Fruit fly (Drosophila melanogaster) whole organism, adult: ENCODE results near the gene CG46456.

Experiments used
- CG11617 ChIP-seq: fragments of 200-800 bp; sonication (Bioruptor generic); optimal IDR thresholded peaks from 2 replicates; lab custom pipeline; 2017; ENCODE audit warnings: mild to moderate bottlenecking, missing biosample characterization, missing genetic modification reagents, missing genetic modification characterization
- CG14711 ChIP-seq: fragments of 200-800 bp; sonication (Bioruptor generic); optimal IDR thresholded peaks from 2 replicates; lab custom pipeline; 2018; ENCODE audit warnings: missing biosample characterization, mild to moderate bottlenecking, missing genetic modification characterization, moderate library complexity
- CG1620 ChIP-seq: fragments of 200-800 bp; sonication (Bioruptor generic); optimal IDR thresholded peaks from 2 replicates; lab custom pipeline; 2016; ENCODE audit warnings: missing biosample characterization, missing genetic modification characterization
- CG33017 ChIP-seq: fragments of 200-800 bp; sonication (Bioruptor generic); optimal IDR thresholded peaks from 2 replicates; lab custom pipeline; 2018; ENCODE audit warnings: missing biosample characterization, mild to moderate bottlenecking, missing genetic modification characterization, moderate library complexity
- CG5204 ChIP-seq: fragments of 200-800 bp; sonication (Bioruptor generic); optimal IDR thresholded peaks from 2 replicates; lab custom pipeline; 2016; ENCODE audit warnings: missing biosample characterization, missing genetic modification characterization
- Crg-1 ChIP-seq: fragments of 200-800 bp; sonication (Bioruptor generic); optimal IDR thresholded peaks from 2 replicates; lab custom pipeline; 2016; ENCODE audit warnings: missing biosample characterization, missing genetic modification characterization
- Hr96 ChIP-seq: fragments of 200-800 bp; sonication (Bioruptor generic); optimal IDR thresholded peaks from 2 replicates; lab custom pipeline; 2016; ENCODE audit warnings: missing biosample characterization, missing genetic modification characterization
- Mnt ChIP-seq: fragments of 200-800 bp; sonication (Bioruptor generic); optimal IDR thresholded peaks from 2 replicates; lab custom pipeline; 2016; ENCODE audit warnings: missing biosample characterization, mild to moderate bottlenecking, missing genetic modification characterization
- cnc ChIP-seq, 2 experiments: fragments of >200 bp; optimal IDR thresholded peaks; 2 replicates each; lab custom pipeline; 2017
- ovo ChIP-seq: fragments of 200-800 bp; sonication (Bioruptor generic); optimal IDR thresholded peaks from 2 replicates; lab custom pipeline; 2016; ENCODE audit warnings: missing biosample characterization, missing genetic modification characterization
- pad ChIP-seq: fragments of 200-800 bp; sonication (Bioruptor generic); optimal IDR thresholded peaks from 3 replicates; lab custom pipeline; 2017; ENCODE audit warnings: missing biosample characterization, missing genetic modification characterization, mild to moderate bottlenecking, moderate library complexity, missing genetic modification reagents
- tj ChIP-seq: fragments of 200-800 bp; sonication (Bioruptor generic); optimal IDR thresholded peaks from 3 replicates; lab custom pipeline; 2017; ENCODE audit warnings: missing biosample characterization, mild to moderate bottlenecking, missing genetic modification characterization, moderate library complexity

- no peak for TF ChIP-seq Hr96
- no peak for TF ChIP-seq CG5204 (GFP tag; lab: Kevin White, UChicago)
- TF ChIP-seq pad (GFP tag; lab: Kevin White, UChicago): no peak
- TF ChIP-seq CG1620 (GFP tag; lab: Kevin White, UChicago): no peak
- TF ChIP-seq Crg-1 (GFP tag; lab: Kevin White, UChicago): no peak
- no peak for TF ChIP-seq cnc (optimal IDR thresholded peaks at IDR 0.05; lab: Kevin White, UChicago)
- no peak for TF ChIP-seq tj (GFP tag; lab: Kevin White, UChicago)
- TF ChIP-seq CG33017 (tag; lab: Kevin White, UChicago): no peak
- no peak for TF ChIP-seq CG11617
- TF ChIP-seq CG14711 (tag; lab: Kevin White, UChicago): no peak
- no peak for TF ChIP-seq Mnt
- TF ChIP-seq ovo (GFP tag; lab: Kevin White, UChicago): no peak
These were observed 6.2 kb downstream of the CG46456 start for dm6 chr3L:5348987-5349386.
